Fruit fly (Drosophila melanogaster) Kc167 (cell line): ENCODE results near the gene Spindly.

Experiments
- Myc ChIP-seq: fragments of >200 bp; optimal IDR thresholded peaks from 2 replicates; lab custom pipeline; 2017; ENCODE audit warnings: missing external identifiers
- Sin3A ChIP-seq: fragments of >200 bp; optimal IDR thresholded peaks from 2 replicates; lab custom pipeline; 2018; ENCODE audit warnings: missing external identifiers
- h ChIP-seq: fragments of >200 bp; optimal IDR thresholded peaks from 3 replicates; lab custom pipeline; 2018; ENCODE audit warnings: missing external identifiers
- insv ChIP-seq: fragments of >200 bp; optimal IDR thresholded peaks from 3 replicates; lab custom pipeline; 2018; ENCODE audit warnings: missing external identifiers
- psq ChIP-seq: fragments of >200 bp; optimal IDR thresholded peaks from 2 replicates; lab custom pipeline; 2017; ENCODE audit warnings: missing external identifiers
- ttk ChIP-seq: sonication (Bioruptor generic); optimal IDR thresholded peaks from 2 replicates; lab custom pipeline; 2017; ENCODE audit warnings: missing external identifiers

The Spindly gene

dm6 chr2L:3545033-3545666, 15.0 kb upstream of the Spindly start:
- TF ChIP-seq h (no peak), psq (lab: Kevin White, UChicago) (no peak), Sin3A (lab: Kevin White, UChicago) (no peak), Myc (lab: Kevin White, UChicago) (no peak), insv (lab: Kevin White, UChicago) (no peak), ttk (no peak)

DNA sequence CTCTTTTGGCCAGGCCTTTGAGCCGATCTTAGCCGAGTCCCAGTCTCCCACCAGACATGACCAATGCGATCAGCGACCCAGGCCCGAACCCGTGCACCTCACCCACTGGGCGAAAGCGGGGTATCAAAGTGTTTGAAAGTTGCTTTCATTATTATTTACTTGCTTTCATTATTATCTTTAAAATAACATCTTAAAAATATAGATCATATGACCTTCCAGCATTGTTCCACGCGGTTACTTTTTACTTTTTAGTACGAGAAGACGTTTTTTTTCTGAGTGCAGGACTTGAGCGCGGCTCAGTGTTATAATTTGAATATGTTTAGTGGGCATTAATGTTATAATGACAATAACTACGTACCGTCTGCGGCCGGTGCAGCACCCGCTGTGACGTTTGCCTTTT, 12.9 kb upstream of the Spindly start:
- no peak for TF ChIP-seq psq (lab: Kevin White, UChicago)

DNA sequence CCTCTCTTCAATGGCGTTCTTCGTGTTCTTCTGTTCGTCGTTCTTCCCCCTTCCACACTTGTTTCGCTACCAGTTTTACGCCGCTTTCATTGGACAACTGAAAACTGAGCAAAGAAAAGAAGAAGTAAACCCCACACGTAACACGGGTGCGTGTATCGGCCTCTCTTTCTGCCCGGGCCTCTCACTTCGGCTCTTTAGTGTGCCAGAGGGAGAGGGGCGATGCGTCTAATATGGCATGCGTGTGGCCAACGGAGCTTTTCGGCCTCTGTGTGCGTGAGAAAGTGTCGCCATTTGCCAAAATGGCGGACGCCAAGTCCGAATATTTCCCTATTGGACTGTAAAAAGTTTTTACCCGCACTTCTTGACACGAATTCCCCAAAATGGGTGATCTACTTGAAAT, 9.9 kb upstream of the Spindly start:
- no peak for TF ChIP-seq psq (lab: Kevin White, UChicago)
- TF ChIP-seq h = no peak
- TF ChIP-seq ttk = no peak
- TF ChIP-seq Sin3A (lab: Kevin White, UChicago) = no peak
- no peak for TF ChIP-seq Myc (lab: Kevin White, UChicago)
- TF ChIP-seq insv (lab: Kevin White, UChicago) = no peak

DNA sequence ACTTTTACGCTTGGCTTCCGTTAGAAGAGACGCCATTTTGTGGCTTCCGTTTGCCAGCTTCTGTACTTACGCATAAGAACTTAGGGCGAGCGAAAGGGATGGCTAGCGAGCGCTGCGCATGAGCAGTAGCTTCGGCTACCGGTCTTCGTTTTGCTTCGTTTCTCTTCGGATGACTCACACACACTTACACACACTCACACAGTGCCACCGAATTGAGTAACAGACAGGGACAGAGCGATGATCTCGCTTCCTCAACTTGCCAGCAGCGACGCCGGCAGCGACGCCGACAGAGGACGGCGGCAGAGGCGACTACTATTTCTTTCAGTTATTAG, 9.3 kb upstream of the Spindly start:
- TF ChIP-seq insv (lab: Kevin White, UChicago) (no peak), Myc (lab: Kevin White, UChicago) (no peak), h (no peak), Sin3A (lab: Kevin White, UChicago) (no peak), ttk (no peak), psq (lab: Kevin White, UChicago) (no peak)

dm6 chr2L:3538564-3539411, 8.7 kb upstream of the Spindly start, which contains the start of gene drm:
TSS of gene drm (plus strand) at chr2L:3539247.
- no peak for TF ChIP-seq ttk
- no peak for TF ChIP-seq psq (lab: Kevin White, UChicago)
- TF ChIP-seq h = no peak
- no peak for TF ChIP-seq Sin3A (lab: Kevin White, UChicago)
- no peak for TF ChIP-seq insv (lab: Kevin White, UChicago)
- no peak for TF ChIP-seq Myc (lab: Kevin White, UChicago)

DNA sequence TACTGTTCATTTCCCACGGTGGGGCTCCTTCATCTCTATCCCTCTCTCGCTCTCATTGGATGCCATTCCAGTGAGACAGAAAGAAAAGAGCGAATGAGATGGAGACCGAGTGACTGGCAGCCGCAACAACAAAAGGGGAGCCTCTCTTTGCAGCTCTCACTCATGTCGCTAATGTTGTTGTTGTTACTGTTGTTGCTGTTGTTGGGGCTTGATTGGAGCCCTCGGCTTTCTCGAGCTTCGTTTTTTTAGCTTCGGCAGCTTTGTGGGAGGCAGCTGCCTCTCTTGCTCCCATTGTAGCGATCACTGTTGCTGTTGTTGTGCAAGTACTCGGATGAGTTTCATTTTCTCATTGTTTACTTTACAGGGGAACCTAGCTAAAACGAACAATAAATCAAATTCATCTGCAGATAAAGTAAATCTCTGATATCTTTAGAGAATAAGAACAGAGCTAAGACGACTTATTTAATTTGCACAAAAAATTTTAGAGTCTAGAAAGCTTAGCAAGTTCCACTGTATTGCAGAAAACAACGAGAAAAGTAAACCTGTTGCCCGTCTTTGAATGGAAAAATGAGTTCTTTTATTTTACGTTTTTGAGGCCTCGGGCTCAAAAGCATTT, 4.2 kb upstream of the Spindly start:
- no peak for TF ChIP-seq psq (lab: Kevin White, UChicago)
- no peak for TF ChIP-seq insv (lab: Kevin White, UChicago)
- TF ChIP-seq Myc (lab: Kevin White, UChicago) = no peak
- TF ChIP-seq ttk = no peak
- TF ChIP-seq Sin3A (lab: Kevin White, UChicago) = no peak
- no peak for TF ChIP-seq h

DNA sequence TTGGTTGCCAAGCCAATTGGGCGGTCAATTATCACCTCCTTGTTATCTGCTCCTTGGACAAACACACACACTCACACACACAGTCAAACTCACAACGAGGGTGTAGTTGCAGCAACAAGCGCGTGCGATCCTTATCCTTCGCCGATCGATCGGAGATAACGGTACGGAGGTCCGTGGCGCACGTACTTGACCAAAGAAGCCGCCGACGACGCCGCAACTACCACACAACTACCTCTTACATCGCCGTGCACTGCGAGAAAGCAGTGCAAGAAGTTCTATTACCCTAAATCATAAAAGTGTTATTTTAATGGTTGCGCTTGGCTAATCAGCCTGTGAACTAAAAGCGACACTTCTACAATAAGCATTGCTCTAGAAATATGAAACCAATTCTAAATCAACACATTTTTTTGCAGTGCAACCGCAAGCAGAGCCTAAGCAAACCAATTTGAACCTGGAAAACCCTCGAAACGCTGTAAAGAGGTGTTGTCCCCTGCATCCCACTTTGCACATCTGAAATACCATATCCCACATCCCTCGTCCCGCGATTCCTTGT, 2.9 kb upstream of the Spindly start:
- no peak for TF ChIP-seq psq (lab: Kevin White, UChicago)
- TF ChIP-seq Myc (lab: Kevin White, UChicago) = no peak
- TF ChIP-seq h = no peak
- TF ChIP-seq insv (lab: Kevin White, UChicago) = no peak
- no peak for TF ChIP-seq Sin3A (lab: Kevin White, UChicago)
- no peak for TF ChIP-seq ttk

dm6 chr2L:3524729-3525181, 5.4 kb downstream of the Spindly start, which contains the start of gene CG8852:
TSS of gene CG8852 (plus strand) at chr2L:3525131.
- no peak for TF ChIP-seq h
- TF ChIP-seq insv (lab: Kevin White, UChicago) = no peak
- no peak for TF ChIP-seq Sin3A (lab: Kevin White, UChicago)
- no peak for TF ChIP-seq psq (lab: Kevin White, UChicago)
- no peak for TF ChIP-seq Myc (lab: Kevin White, UChicago)
- TF ChIP-seq ttk = no peak

DNA sequence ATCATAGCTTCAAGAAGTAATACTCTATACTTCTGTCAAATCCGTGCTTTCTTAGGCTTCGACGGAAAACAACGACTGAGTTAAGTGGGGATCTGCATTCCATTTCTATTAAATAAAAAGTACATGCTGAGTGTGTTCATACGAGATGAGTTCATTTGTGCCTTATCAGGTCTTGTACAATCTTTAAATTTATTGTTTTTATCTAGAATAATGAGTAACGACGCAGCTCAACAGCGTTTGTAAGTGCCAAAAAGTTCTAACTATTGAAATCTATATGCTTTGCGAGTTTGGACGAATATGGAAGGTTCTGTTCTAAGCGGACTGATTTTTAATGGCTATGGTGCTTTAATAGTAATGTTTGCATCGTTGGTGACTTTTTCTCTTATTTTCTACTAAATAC, 6.2 kb downstream of the Spindly start, which contains the start of gene Sr-CIV:
Gene Sr-CIV (minus strand): TSS at position 101 of the 400 bp plus-strand sequence.
- no peak for TF ChIP-seq Sin3A (lab: Kevin White, UChicago)
- TF ChIP-seq insv (lab: Kevin White, UChicago) = no peak
- TF ChIP-seq h = no peak
- no peak for TF ChIP-seq psq (lab: Kevin White, UChicago)
- no peak for TF ChIP-seq Myc (lab: Kevin White, UChicago)
- TF ChIP-seq ttk = no peak

DNA sequence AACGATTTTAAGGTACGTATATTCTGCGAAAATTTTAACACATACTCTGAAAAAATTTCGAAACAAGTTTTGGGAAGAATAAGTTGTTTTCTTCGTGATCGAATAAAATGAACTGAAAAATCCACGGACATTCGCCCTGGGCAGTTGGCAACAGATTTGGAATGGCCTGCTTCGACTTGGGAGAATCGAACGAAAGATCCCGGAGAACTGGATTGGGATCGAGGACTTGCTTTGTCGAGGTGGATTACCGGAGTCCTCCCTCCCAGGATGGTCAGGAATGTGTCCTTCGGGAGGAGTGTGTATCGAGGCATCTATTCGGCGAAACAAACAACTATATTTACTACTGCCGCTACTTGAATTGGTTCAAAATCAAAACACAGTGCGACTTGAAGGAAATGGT, 10.6 kb downstream of the Spindly start, which contains the start of the genes CG3213 and CG8851:
Gene CG3213 (minus strand): TSS at position 101 of the 400 bp plus-strand sequence.
Gene CG8851 (plus strand): TSS at position 127 of the 400 bp plus-strand sequence.
- TF ChIP-seq Myc (lab: Kevin White, UChicago) (no peak), h (no peak), psq (lab: Kevin White, UChicago) (no peak), insv (lab: Kevin White, UChicago) (no peak), ttk (no peak), Sin3A (lab: Kevin White, UChicago) (no peak)

dm6 chr2L:3514569-3515191, 15.4 kb downstream of the Spindly start, which contains the start of the genes LeuRS and CG17593:
TSS of gene LeuRS (minus strand) at chr2L:3514656.
TSS of gene CG17593 (plus strand) at chr2L:3514872.
- no peak for TF ChIP-seq Sin3A (lab: Kevin White, UChicago)
- no peak for TF ChIP-seq ttk
- TF ChIP-seq h = no peak
